Worm (Caenorhabditis elegans): ENCODE data around the gene atf-7.

atf-7 gene

DNA sequence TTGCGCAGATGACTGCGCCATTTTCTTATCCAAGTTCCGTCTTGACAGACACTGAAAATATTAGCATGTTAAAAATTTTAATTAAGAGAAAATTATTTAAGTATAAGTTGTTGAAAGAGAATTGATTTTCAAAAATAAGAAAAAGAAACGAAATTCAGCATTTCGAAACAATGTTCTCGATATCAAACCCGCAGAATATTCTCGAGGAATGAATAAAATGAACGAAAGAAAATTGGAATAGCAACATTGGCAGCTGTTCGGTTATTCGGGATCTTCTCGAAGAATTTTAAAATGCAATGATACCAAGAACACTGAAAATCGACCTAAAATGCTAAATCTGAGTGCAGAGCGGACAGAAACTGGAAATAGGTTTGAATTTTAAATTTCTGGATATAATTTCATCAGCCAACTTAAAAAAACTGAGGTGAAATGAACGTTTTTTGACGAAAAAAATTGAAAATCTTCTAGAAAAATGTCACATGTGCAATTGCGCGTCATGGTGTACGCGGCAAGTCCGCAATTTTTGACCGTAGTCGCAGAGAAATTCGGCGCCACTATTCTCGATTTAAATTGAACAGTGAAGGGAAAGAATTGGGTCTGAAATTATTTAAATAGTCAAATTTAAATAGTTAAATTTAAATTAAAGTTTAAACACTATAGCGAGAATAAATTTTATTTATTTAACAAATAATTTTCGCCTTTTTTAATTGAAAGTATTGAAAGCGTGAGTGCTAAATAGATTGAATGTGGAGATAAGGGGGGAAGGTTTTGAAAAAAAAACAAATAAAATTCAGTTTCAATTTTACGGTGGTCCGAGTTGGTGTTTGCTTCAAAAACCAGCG is 9.4 kb upstream of the atf-7 start, which contains the start of the genes cct-5 and F25F2.1 (continued):
- TF ChIP-seq snu-23 (GFP tag; optimal IDR thresholded peaks at IDR 0.05) (peak; percentile 80), nhr-71 (tag; optimal IDR thresholded peaks at IDR 0.05) (peak; percentile 64), unc-30 (tag; optimal IDR thresholded peaks at IDR 0.05) (no peak), nhr-12 (tag; optimal IDR thresholded peaks at IDR 0.05) (no peak), unc-98 (GFP tag; IDR thresholded peaks at IDR 0.05) (no peak), lin-35 (GFP tag; optimal IDR thresholded peaks at IDR 0.05) (peak; percentile 89 to 93), nhr-90 (tag; optimal IDR thresholded peaks at IDR 0.05; ENCODE audit: poor library complexity) (peak; percentile 36), ceh-90 (tag; optimal IDR thresholded peaks at IDR 0.05) (no peak), dsc-1 (tag; optimal IDR thresholded peaks at IDR 0.05) (peak; percentile 44), lin-13 (GFP tag; optimal IDR thresholded peaks at IDR 0.05) (peak; percentile 40), hlh-17 (GFP tag; optimal IDR thresholded peaks at IDR 0.05; ENCODE audit: borderline replicate concordance) (no peak), grh-1 (GFP tag; IDR thresholded peaks at IDR 0.05) (no peak)

DNA sequence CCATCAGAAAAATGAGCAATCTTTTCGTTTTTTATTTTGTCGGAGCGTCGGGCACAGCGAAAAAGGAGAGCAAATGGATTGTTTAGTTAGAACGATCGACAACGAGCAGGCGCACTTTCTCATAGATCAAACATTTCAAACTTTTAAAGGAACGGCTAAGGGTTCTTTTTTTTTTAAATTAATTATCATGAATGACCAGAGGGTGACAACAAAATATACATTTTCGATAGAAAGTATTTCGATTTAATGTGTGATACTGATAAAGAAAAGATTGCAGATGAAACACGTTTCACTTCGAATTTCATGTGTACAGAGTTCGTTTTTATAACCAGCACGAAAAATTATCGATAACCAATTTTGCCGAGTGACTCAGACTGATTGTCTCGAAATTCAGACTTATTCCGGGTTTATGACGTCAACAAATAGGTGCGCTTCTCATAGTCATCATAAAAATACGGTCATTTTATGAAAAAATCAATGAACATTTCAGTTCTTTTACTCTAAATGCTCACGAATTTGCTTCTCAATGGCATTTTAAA is 7.8 kb upstream of the atf-7 start:
- TF ChIP-seq lin-35 (GFP tag; optimal IDR thresholded peaks at IDR 0.05) (no peak), unc-130 (tag; optimal IDR thresholded peaks at IDR 0.05) (no peak), nhr-85 (tag) (peak; percentile 38), dpl-1 (GFP tag; optimal IDR thresholded peaks at IDR 0.05) (no peak), efl-1 (optimal IDR thresholded peaks at IDR 0.05) (no peak), efl-1 (GFP tag; optimal IDR thresholded peaks at IDR 0.05 in 1 of 2) (peak in 1 of 2 experiments; percentile 61)

DNA sequence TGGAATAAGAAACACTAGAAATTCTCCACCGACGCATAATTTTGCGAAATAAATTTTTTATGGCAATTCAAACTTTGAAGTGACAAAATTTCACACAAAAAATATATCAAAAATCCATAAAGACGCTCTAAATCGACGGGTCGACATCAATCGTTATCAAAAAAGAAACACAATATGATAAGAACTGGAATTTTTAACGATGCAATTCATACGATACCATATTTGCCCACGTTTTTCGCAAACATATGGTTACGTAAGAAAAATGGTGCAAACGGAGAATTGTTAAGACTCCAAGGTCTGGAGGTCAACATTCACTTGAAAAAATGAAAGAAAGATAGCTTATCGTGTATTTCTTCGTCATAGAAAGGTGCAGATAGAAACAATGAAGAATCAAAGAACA is 7.3 kb upstream of the atf-7 start:
- peak; percentile 26 for TF ChIP-seq tlp-1 (tag; optimal IDR thresholded peaks at IDR 0.05)
- TF ChIP-seq elt-2 (tag; optimal IDR thresholded peaks at IDR 0.05): peak; percentile 76
- TF ChIP-seq pqm-1 (tag; optimal IDR thresholded peaks at IDR 0.05): peak; percentile 43
- no peak for TF ChIP-seq aha-1 (tag; optimal IDR thresholded peaks at IDR 0.05)
- TF ChIP-seq unc-86 (tag; optimal IDR thresholded peaks at IDR 0.05): no peak

- TF ChIP-seq nhr-237 (tag; optimal IDR thresholded peaks at IDR 0.05) (peak; percentile 1), xbp-1 (tag; optimal IDR thresholded peaks at IDR 0.05) (peak; percentile 37), mdl-1 (tag; optimal IDR thresholded peaks at IDR 0.05) (peak in 1 of 2 experiments; percentile 49), aly-2 (tag; optimal IDR thresholded peaks at IDR 0.05) (no peak), hlh-4 (tag; optimal IDR thresholded peaks at IDR 0.05) (no peak), ces-1 (GFP tag; optimal IDR thresholded peaks at IDR 0.05) (peak; percentile 36), nhr-71 (tag; optimal IDR thresholded peaks at IDR 0.05) (peak; percentile 26), unc-86 (tag; optimal IDR thresholded peaks at IDR 0.05) (peak; percentile 62), lin-35 (GFP tag; optimal IDR thresholded peaks at IDR 0.05) (peak in 1 of 2 experiments; percentile 34), tbx-2 (tag; optimal IDR thresholded peaks at IDR 0.05) (peak; percentile 68), efl-1 (optimal IDR thresholded peaks at IDR 0.05) (peak in 1 of 2 experiments; percentile 4), efl-1 (GFP tag; optimal IDR thresholded peaks at IDR 0.05 in 1 of 2) (no peak), nhr-19 (GFP tag; conservative IDR thresholded peaks at IDR 0.05) (no peak), lin-14 (GFP tag; optimal IDR thresholded peaks at IDR 0.05) (peak; percentile 91), nhr-76 (tag; optimal IDR thresholded peaks at IDR 0.05) (no peak), ceh-82 (tag; optimal IDR thresholded peaks at IDR 0.05) (peak in 1 of 3 experiments; percentile 39), snu-23 (GFP tag; optimal IDR thresholded peaks at IDR 0.05) (peak; percentile 32), nhr-47 (tag; optimal IDR thresholded peaks at IDR 0.05) (peak; percentile 58), fkh-10 (GFP tag; optimal IDR thresholded peaks at IDR 0.05) (peak; percentile 60), ztf-11 (tag; optimal IDR thresholded peaks at IDR 0.05) (no peak), lsy-2 (tag; optimal IDR thresholded peaks at IDR 0.05) (peak in 1 of 2 experiments; percentile 58), pqm-1 (tag; optimal IDR thresholded peaks at IDR 0.05) (no peak), ceh-8 (GFP tag; optimal IDR thresholded peaks at IDR 0.05) (peak; percentile 7), isw-1 (GFP tag; IDR thresholded peaks at IDR 0.05) (no peak), mab-9 (GFP tag; IDR thresholded peaks at IDR 0.05) (no peak), blmp-1 (tag; optimal IDR thresholded peaks at IDR 0.05) (peak; percentile 20), hlh-17 (GFP tag; optimal IDR thresholded peaks at IDR 0.05; ENCODE audit: borderline replicate concordance) (no peak), fkh-4 (tag; optimal IDR thresholded peaks at IDR 0.05; ENCODE audit: borderline replicate concordance) (peak; percentile 12), dpl-1 (GFP tag; optimal IDR thresholded peaks at IDR 0.05) (peak in 1 of 3 experiments; percentile 0), dsc-1 (tag; optimal IDR thresholded peaks at IDR 0.05) (peak; percentile 81), egl-13 (tag; optimal IDR thresholded peaks at IDR 0.05) (peak; percentile 64)
Measured at ce11 chrIII:4505726-4506125, 6.9 kb upstream of the atf-7 start.

All from whole organism, L1 larva.